Worm (Caenorhabditis elegans) whole organism, midembryonic: Measurements from ENCODE around the gene rme-1.

Experiments used
- cog-1 ChIP-seq: sonication (generic microtip); optimal IDR thresholded peaks from 2 replicates; lab custom pipeline; 2016; ENCODE audit warnings: missing genetic modification characterization, missing compliant biosample characterization
- flt-1 ChIP-seq: fragments of 200-800 bp; sonication (Bioruptor generic); IDR thresholded peaks from 2 replicates; pipeline ENCODE4 v1.3.6; 2022; ENCODE audit warnings: missing genetic modification characterization, missing compliant biosample characterization
- klf-2 ChIP-seq: fragments of 200-800 bp; sonication (Bioruptor generic); conservative IDR thresholded peaks from 2 replicates; pipeline ENCODE4 v1.3.6; 2022; ENCODE audit warnings: missing genetic modification reagents, missing genetic modification characterization, missing compliant biosample characterization
- ref-1 ChIP-seq: fragments of 200-800 bp; sonication (Bioruptor generic); conservative IDR thresholded peaks from 2 replicates; pipeline ENCODE4 v1.3.6; 2022; ENCODE audit warnings: missing genetic modification reagents, missing genetic modification characterization, missing compliant biosample characterization
- tab-1 ChIP-seq: fragments of 200-800 bp; sonication (Bioruptor generic); IDR thresholded peaks from 2 replicates; pipeline ENCODE4 v1.3.6; 2022; ENCODE audit warnings: missing genetic modification characterization, missing compliant biosample characterization

DNA sequence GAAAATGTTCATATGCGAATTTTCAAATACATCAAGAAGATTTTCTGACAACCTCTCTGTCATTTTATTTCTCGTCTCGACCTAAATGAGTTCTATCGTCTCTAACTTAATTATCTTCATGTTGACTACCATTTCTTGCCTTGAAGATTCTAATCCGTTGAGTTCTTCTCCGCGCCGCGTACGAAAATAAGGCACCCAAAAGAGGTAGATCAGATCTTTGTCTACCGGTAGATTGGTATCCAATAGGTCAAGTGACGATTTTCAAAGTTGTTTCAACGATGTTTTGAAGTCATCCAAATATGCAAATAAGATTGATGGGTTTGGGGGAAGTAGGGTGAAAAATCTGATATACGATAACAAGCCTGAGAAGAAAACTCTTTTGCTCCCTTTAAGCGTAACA lies 45.3 kb downstream of the rme-1 start:
- TF ChIP-seq tab-1, result no peak
- no peak for TF ChIP-seq ref-1 (GFP tag; lab: Robert Waterston, UW)
- no peak for TF ChIP-seq flt-1
- no peak for TF ChIP-seq cog-1 (tag; lab: Kevin White, UChicago)
- no peak for TF ChIP-seq klf-2 (GFP tag; lab: Robert Waterston, UW)
